Worm (Caenorhabditis elegans) whole organism, L1 larva: Measurements from ENCODE around the gene F40G12.2.
"Not testable (repeated sequence)": the region's sequence is repeated elsewhere in the genome, so short reads cannot be mapped to it uniquely, and the experiment has no call there.

Experiments
- ama-1 ChIP-seq: fragments of 150-350 bp; optimal IDR thresholded peaks from 2 replicates; lab custom pipeline; 2014
- ceh-88 ChIP-seq: fragments of 200-800 bp; sonication (Bioruptor generic); IDR thresholded peaks from 2 replicates; pipeline ENCODE4 v1.3.6; 2022; ENCODE audit warnings: missing genetic modification characterization, missing compliant biosample characterization
- mep-1 ChIP-seq: fragments of 150-350 bp; optimal IDR thresholded peaks from 2 replicates; lab custom pipeline; 2014; ENCODE audit warnings: missing biosample characterization, missing genetic modification characterization

- TF ChIP-seq ama-1 (lab: Kevin White, UChicago); ceh-88 (GFP tag; lab: Robert Waterston, UW); mep-1 (tag; lab: Kevin White, UChicago): not testable (repeated sequence)
Observed at ce11 chrV:14274268-14274667, 13.5 kb upstream of the F40G12.2 start, which contains the start of gene F40G12.7.
